Worm (Caenorhabditis elegans) whole organism, L4/young adult: ENCODE data around the gene C25B8.8.

Source experiments
- W03F9.2 ChIP-seq: fragments of 150-350 bp; optimal IDR thresholded peaks from 2 replicates; lab custom pipeline; 2014; ENCODE audit warnings: missing biosample characterization, missing genetic modification characterization
- dao-5 ChIP-seq: sonication (generic microtip); optimal IDR thresholded peaks from 2 replicates; lab custom pipeline; 2016; ENCODE audit warnings: missing genotype, missing genetic modification characterization, moderate library complexity, missing compliant biosample characterization
- him-1 ChIP-seq: sonication (generic microtip); optimal IDR thresholded peaks from 2 replicates; lab custom pipeline; 2016; ENCODE audit warnings: missing genotype, missing genetic modification reagents, missing genetic modification characterization, missing compliant biosample characterization

- no peak for TF ChIP-seq him-1 (tag; lab: Kevin White, UChicago)
- no peak for TF ChIP-seq dao-5 (tag; lab: Kevin White, UChicago)
- TF ChIP-seq W03F9.2 (tag; lab: Kevin White, UChicago), result no peak
Measured at ce11 chrX:6572987-6573386, 36.8 kb upstream of the C25B8.8 start.
